Worm (Caenorhabditis elegans) whole organism, L3 larva: Measurements from ENCODE around the gene erh-1.

Experiments used
- ZK546.5 ChIP-seq: sonication (generic microtip); optimal IDR thresholded peaks from 2 replicates; lab custom pipeline; 2017; ENCODE audit warnings: missing biosample characterization, missing genetic modification characterization
- ceh-28 ChIP-seq: fragments of 150-350 bp; optimal IDR thresholded peaks from 2 replicates; lab custom pipeline; 2014; ENCODE audit warnings: missing biosample characterization, missing genetic modification reagents, missing genetic modification characterization
- daf-12 ChIP-seq: fragments of 150-350 bp; optimal IDR thresholded peaks from 2 replicates; lab custom pipeline; 2014; ENCODE audit warnings: missing biosample characterization, missing genetic modification reagents, missing genetic modification characterization
- egl-27 ChIP-seq: sonication (generic microtip); optimal IDR thresholded peaks from 4 replicates; lab custom pipeline; 2017; ENCODE audit warnings: missing biosample characterization, missing genetic modification reagents, missing genetic modification characterization
- egl-5 ChIP-seq: fragments of 150-350 bp; optimal IDR thresholded peaks from 2 replicates; lab custom pipeline; 2017; ENCODE audit warnings: missing biosample characterization, missing genetic modification reagents, missing genetic modification characterization, inconsistent platforms
- elt-1 ChIP-seq: fragments of 150-350 bp; optimal IDR thresholded peaks from 2 replicates; lab custom pipeline; 2014; ENCODE audit warnings: missing biosample characterization, missing genetic modification characterization
- elt-2 ChIP-seq: sonication (generic microtip); optimal IDR thresholded peaks from 2 replicates; lab custom pipeline; 2016; ENCODE audit warnings: missing genetic modification reagents, mild to moderate bottlenecking, missing genetic modification characterization, missing compliant biosample characterization
- elt-3 ChIP-seq, 3 experiments: fragments of 150-350 bp in 1 of 3; sonication (generic microtip) in 2 of 3; optimal IDR thresholded peaks; 2 replicates in 2 of 3; 4 replicates in 1 of 3; lab custom pipeline; 2014 to 2017; ENCODE audit warnings: missing biosample characterization in 3 of 3, missing genetic modification characterization in 3 of 3
- fkh-10 ChIP-seq: sonication (generic microtip); optimal IDR thresholded peaks from 2 replicates; lab custom pipeline; 2017; ENCODE audit warnings: missing biosample characterization, missing genetic modification reagents, missing genetic modification characterization
- fkh-2 ChIP-seq: fragments of 150-350 bp; optimal IDR thresholded peaks from 2 replicates; lab custom pipeline; 2014; ENCODE audit warnings: missing biosample characterization, missing genetic modification reagents, missing genetic modification characterization
- fos-1 ChIP-seq: fragments of 150-350 bp; optimal IDR thresholded peaks from 2 replicates; lab custom pipeline; 2014; ENCODE audit warnings: missing biosample characterization, missing genetic modification characterization
- hmg-11 ChIP-seq: sonication (generic microtip); optimal IDR thresholded peaks from 2 replicates; lab custom pipeline; 2016; ENCODE audit warnings: missing genetic modification characterization, missing compliant biosample characterization
- lin-39 ChIP-seq: fragments of 150-350 bp; optimal IDR thresholded peaks from 2 replicates; lab custom pipeline; 2018; ENCODE audit warnings: missing biosample characterization, missing genetic modification reagents, missing genetic modification characterization
- mdl-1 ChIP-seq: fragments of 150-350 bp; optimal IDR thresholded peaks from 2 replicates; lab custom pipeline; 2014; ENCODE audit warnings: missing biosample characterization, missing genetic modification characterization
- nhr-11 ChIP-seq: fragments of 150-350 bp; optimal IDR thresholded peaks from 2 replicates; lab custom pipeline; 2014; ENCODE audit warnings: missing biosample characterization, missing genetic modification characterization
- nhr-12 ChIP-seq: fragments of 150-350 bp; optimal IDR thresholded peaks from 2 replicates; lab custom pipeline; 2014; ENCODE audit warnings: missing biosample characterization, missing genetic modification characterization
- nhr-23 ChIP-seq: fragments of 150-350 bp; optimal IDR thresholded peaks from 2 replicates; lab custom pipeline; 2014; ENCODE audit warnings: missing biosample characterization, missing genetic modification reagents, missing genetic modification characterization
- nhr-237 ChIP-seq: fragments of 150-350 bp; optimal IDR thresholded peaks from 2 replicates; lab custom pipeline; 2014; ENCODE audit warnings: missing biosample characterization, missing genetic modification characterization
- nhr-28 ChIP-seq: fragments of 150-350 bp; optimal IDR thresholded peaks from 2 replicates; lab custom pipeline; 2014; ENCODE audit warnings: missing biosample characterization, missing genetic modification characterization
- nhr-76 ChIP-seq: fragments of 150-350 bp; sonication (generic microtip); optimal IDR thresholded peaks from 5 replicates; lab custom pipeline; 2014; ENCODE audit warnings: missing biosample characterization, missing genetic modification characterization
- nhr-77 ChIP-seq: fragments of 150-350 bp; optimal IDR thresholded peaks from 2 replicates; lab custom pipeline; 2014; ENCODE audit warnings: missing biosample characterization, missing genetic modification characterization
- pha-4 ChIP-seq: fragments of 150-350 bp; optimal IDR thresholded peaks from 2 replicates; lab custom pipeline; 2014; ENCODE audit warnings: missing biosample characterization, missing genetic modification reagents, missing genetic modification characterization
- pqm-1 ChIP-seq: fragments of 150-350 bp; optimal IDR thresholded peaks from 2 replicates; lab custom pipeline; 2017; ENCODE audit warnings: missing biosample characterization, missing genetic modification characterization, inconsistent platforms
- sea-2 ChIP-seq: fragments of 150-350 bp; sonication (generic microtip); optimal IDR thresholded peaks from 4 replicates; lab custom pipeline; 2014; ENCODE audit warnings: missing biosample characterization, missing genetic modification reagents, missing genetic modification characterization
- skn-1 ChIP-seq: fragments of 150-350 bp; optimal IDR thresholded peaks from 2 replicates; lab custom pipeline; 2014; ENCODE audit warnings: missing biosample characterization, missing genetic modification characterization
- snpc-4 ChIP-seq: fragments of 150-350 bp; optimal IDR thresholded peaks from 2 replicates; lab custom pipeline; 2014; ENCODE audit warnings: missing biosample characterization, missing genetic modification characterization
- unc-39 ChIP-seq: sonication (generic microtip); optimal IDR thresholded peaks from 4 replicates; lab custom pipeline; 2017; ENCODE audit warnings: missing biosample characterization, missing genetic modification characterization
- zag-1 ChIP-seq: fragments of 150-350 bp; optimal IDR thresholded peaks from 2 replicates; lab custom pipeline; 2014; ENCODE audit warnings: missing biosample characterization, missing genetic modification characterization
- ztf-11 ChIP-seq: fragments of 150-350 bp; optimal IDR thresholded peaks from 2 replicates; lab custom pipeline; 2014; ENCODE audit warnings: missing biosample characterization, missing genetic modification characterization
- ztf-4 ChIP-seq: fragments of 150-350 bp; optimal IDR thresholded peaks from 2 replicates; lab custom pipeline; 2014; ENCODE audit warnings: missing biosample characterization, missing genetic modification characterization

The erh-1 gene

ce11 chrV:10581837-10582300 is 2.9 kb upstream of the erh-1 start, which contains the start of gene T21C9.6:
T21C9.6 (plus strand) TSS chrV:10581887.
- TF ChIP-seq pqm-1 (tag; lab: Kevin White, UChicago) (peak; percentile 26), elt-2 (peak; percentile 52), nhr-23 (tag; lab: Kevin White, UChicago) (no peak)

ce11 chrV:10580638-10581037 is 1.7 kb upstream of the erh-1 start:
- TF ChIP-seq pqm-1 (tag; lab: Kevin White, UChicago) (peak; percentile 56), ZK546.5 (no peak), elt-2 (peak; percentile 84), pha-4 (tag; lab: Kevin White, UChicago) (peak; percentile 19), ceh-28 (tag; lab: Kevin White, UChicago) (peak; percentile 25)

ce11 chrV:10578226-10578625 is 715 bp downstream of the erh-1 start, which contains the start of gene mics-1:
mics-1 (minus strand) TSS chrV:10578326.
- TF ChIP-seq daf-12 (tag; lab: Kevin White, UChicago) = no peak
- no peak for TF ChIP-seq lin-39
- no peak for TF ChIP-seq ceh-28 (tag; lab: Kevin White, UChicago)
- no peak for TF ChIP-seq mdl-1 (tag; lab: Kevin White, UChicago)
- no peak for TF ChIP-seq nhr-28 (tag; lab: Kevin White, UChicago)
- no peak for TF ChIP-seq nhr-12
- no peak for TF ChIP-seq skn-1
- TF ChIP-seq nhr-11 (tag; lab: Kevin White, UChicago) = no peak
- no peak for TF ChIP-seq elt-3 (tag; optimal IDR thresholded peaks at IDR 0.05; lab: Kevin White, UChicago)
- no peak for TF ChIP-seq snpc-4 (tag; lab: Kevin White, UChicago)
- TF ChIP-seq nhr-23 (tag; lab: Kevin White, UChicago) = no peak
- no peak for TF ChIP-seq fkh-10 (GFP tag; lab: Kevin White, UChicago)
- TF ChIP-seq fkh-2 = no peak
- no peak for TF ChIP-seq egl-27 (tag; lab: Kevin White, UChicago)
- TF ChIP-seq hmg-11 = no peak
- TF ChIP-seq, all 47 proteins: peak for 0

ce11 chrV:10576319-10576718 is 2.6 kb downstream of the erh-1 start, which contains the start of gene vps-54:
vps-54 (minus strand) TSS chrV:10576419.
- TF ChIP-seq daf-12 (tag; lab: Kevin White, UChicago) (no peak), nhr-12 (no peak), unc-39 (tag; lab: Kevin White, UChicago) (no peak), elt-2 (no peak), nhr-77 (no peak), pha-4 (tag; lab: Kevin White, UChicago) (no peak), ztf-4 (no peak)

- TF ChIP-seq hmg-11 = no peak
- no peak for TF ChIP-seq ztf-4
- TF ChIP-seq fos-1 = no peak
- TF ChIP-seq nhr-12 = no peak
- TF ChIP-seq nhr-237 (tag; lab: Kevin White, UChicago) = no peak
- TF ChIP-seq daf-12 (tag; lab: Kevin White, UChicago) = no peak
- TF ChIP-seq sea-2 (GFP tag; lab: Kevin White, UChicago) = no peak
- TF ChIP-seq elt-3 (tag; optimal IDR thresholded peaks at IDR 0.05; lab: Kevin White, UChicago) = no peak
- TF ChIP-seq fkh-10 (GFP tag; lab: Kevin White, UChicago) = no peak
- TF ChIP-seq elt-1 = no peak
- no peak for TF ChIP-seq nhr-23 (tag; lab: Kevin White, UChicago)
- TF ChIP-seq elt-2 = no peak
Measured at ce11 chrV:10574197-10574596, 4.7 kb downstream of the erh-1 start.

- no peak for TF ChIP-seq pha-4 (tag; lab: Kevin White, UChicago)
Measured at ce11 chrV:10572614-10573013, 6.3 kb downstream of the erh-1 start, which contains the start of gene del-6. del-6 (plus strand) TSS chrV:10572914.

- peak in 1 of 3 experiments; percentile 1 for TF ChIP-seq elt-3 (tag; optimal IDR thresholded peaks at IDR 0.05; lab: Kevin White, UChicago)
- no peak for TF ChIP-seq egl-5 (tag; lab: Kevin White, UChicago)
Measured at ce11 chrV:10571523-10571922, 7.4 kb downstream of the erh-1 start.

- TF ChIP-seq nhr-77 = no peak
- TF ChIP-seq nhr-76 (tag; lab: Kevin White, UChicago) = no peak
- no peak for TF ChIP-seq fkh-2
- no peak for TF ChIP-seq nhr-11 (tag; lab: Kevin White, UChicago)
- TF ChIP-seq ztf-11 (tag; lab: Kevin White, UChicago) = no peak
- TF ChIP-seq zag-1 (tag; lab: Kevin White, UChicago) = no peak
- TF ChIP-seq nhr-237 (tag; lab: Kevin White, UChicago) = no peak
- TF ChIP-seq skn-1 = no peak
Measured at ce11 chrV:10568496-10568895, 10.4 kb downstream of the erh-1 start.
